Worm (Caenorhabditis elegans): ENCODE results near the gene F15D4.4.

- TF ChIP-seq dao-5 (tag; optimal IDR thresholded peaks at IDR 0.05) (no peak), W03F9.2 (tag; optimal IDR thresholded peaks at IDR 0.05) (no peak), him-1 (tag; optimal IDR thresholded peaks at IDR 0.05) (no peak)
Measured at ce11 chrII:13189363-13189762, 53.6 kb downstream of the F15D4.4 start.

All from whole organism, L4/young adult.